Worm (Caenorhabditis elegans) whole organism, early embryonic: ENCODE results near the gene prx-14.

Source experiments
- aly-1 ChIP-seq: sonication (generic microtip); optimal IDR thresholded peaks from 2 replicates; lab custom pipeline; 2016; ENCODE audit warnings: missing genetic modification characterization, missing compliant biosample characterization
- ama-1 ChIP-seq: fragments of 150-350 bp; optimal IDR thresholded peaks from 2 replicates; lab custom pipeline; 2014
- ets-7 ChIP-seq: sonication (generic microtip); optimal IDR thresholded peaks from 2 replicates; lab custom pipeline; 2016; ENCODE audit warnings: missing genotype, missing genetic modification characterization, missing compliant biosample characterization
- hmg-4 ChIP-seq: fragments of 200-800 bp; sonication (Bioruptor generic); optimal IDR thresholded peaks from 2 replicates; lab custom pipeline; 2018; ENCODE audit warnings: mild to moderate bottlenecking, missing genetic modification characterization, missing compliant biosample characterization
- hnd-1 ChIP-seq: sonication (generic microtip); optimal IDR thresholded peaks from 2 replicates; lab custom pipeline; 2016; ENCODE audit warnings: missing genetic modification characterization, missing compliant biosample characterization
- pes-1 ChIP-seq: fragments of 200-800 bp; sonication (Bioruptor generic); IDR thresholded peaks from 2 replicates; pipeline ENCODE4 v1.3.6; 2022; ENCODE audit warnings: missing genetic modification reagents, missing genetic modification characterization, missing compliant biosample characterization
- scrt-1 ChIP-seq: fragments of 200-800 bp; sonication (Bioruptor generic); IDR thresholded peaks from 2 replicates; pipeline ENCODE4 v1.3.6; 2022; ENCODE audit warnings: missing genetic modification characterization, missing compliant biosample characterization
- sea-1 ChIP-seq: fragments of 200-800 bp; sonication (Bioruptor generic); conservative IDR thresholded peaks from 2 replicates; pipeline ENCODE4 v1.3.6; 2022; ENCODE audit warnings: missing genetic modification characterization, missing compliant biosample characterization
- tbx-11 ChIP-seq: fragments of 200-800 bp; sonication (Bioruptor generic); IDR thresholded peaks from 2 replicates; pipeline ENCODE4 v1.3.6; 2022; ENCODE audit warnings: missing genetic modification characterization, missing compliant biosample characterization

DNA sequence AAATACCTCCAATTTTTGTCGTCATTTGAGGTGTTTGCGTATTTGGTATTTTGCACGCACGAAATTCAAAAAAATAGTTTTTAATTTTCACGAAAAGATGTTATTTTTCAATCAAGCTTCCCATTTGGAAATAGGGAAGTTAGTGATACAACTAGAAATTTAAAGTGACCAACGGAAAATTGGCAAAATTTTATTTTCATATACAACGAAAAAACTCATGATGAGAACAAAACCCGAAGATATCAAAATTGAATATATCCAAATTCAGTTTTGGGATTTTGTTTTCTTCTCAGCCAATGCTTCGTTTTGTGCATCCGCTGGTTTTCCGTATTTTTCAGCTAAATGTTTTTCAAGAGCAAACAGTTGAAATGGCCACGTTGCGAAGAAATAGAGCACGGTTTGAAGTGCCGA lies 37.0 kb upstream of the prx-14 start:
- TF ChIP-seq pes-1 (GFP tag; lab: Robert Waterston, UW) (no peak), ama-1 (lab: Kevin White, UChicago) (no peak), scrt-1 (no peak), sea-1 (GFP tag; lab: Robert Waterston, UW) (no peak), ets-7 (no peak), hnd-1 (tag; lab: Kevin White, UChicago) (no peak), aly-1 (tag; lab: Kevin White, UChicago) (no peak), tbx-11 (GFP tag; lab: Robert Waterston, UW) (no peak), hmg-4 (GFP tag; lab: Kevin White, UChicago) (no peak)
